Worm (Caenorhabditis elegans): ENCODE data around the gene T22F3.10.
"Not testable (repeated sequence)": the region's sequence is repeated elsewhere in the genome, so short reads cannot be mapped to it uniquely, and the experiment has no call there.

T22F3.10 gene

ce11 chrV:3606391-3606790, 5.2 kb downstream of the T22F3.10 start:
- TF ChIP-seq ama-1 (optimal IDR thresholded peaks at IDR 0.05) = no peak
- TF ChIP-seq pros-1 (tag; optimal IDR thresholded peaks at IDR 0.05) = no peak
- no peak for TF ChIP-seq eyg-1 (tag; optimal IDR thresholded peaks at IDR 0.05)
- no peak for TF ChIP-seq unc-42 (tag; optimal IDR thresholded peaks at IDR 0.05)
- TF ChIP-seq ttx-3 (tag; optimal IDR thresholded peaks at IDR 0.05) = no peak
- TF ChIP-seq nhr-232 (tag; optimal IDR thresholded peaks at IDR 0.05) = no peak
- no peak for TF ChIP-seq C08G9.2 (tag; optimal IDR thresholded peaks at IDR 0.05)

- no peak for TF ChIP-seq tbx-2 (tag; optimal IDR thresholded peaks at IDR 0.05)
- TF ChIP-seq hlh-13 (GFP tag; optimal IDR thresholded peaks at IDR 0.05) = no peak
- no peak for TF ChIP-seq ets-4 (tag; optimal IDR thresholded peaks at IDR 0.05)
- no peak for TF ChIP-seq sdc-2 (tag; optimal IDR thresholded peaks at IDR 0.05)
- no peak for TF ChIP-seq lin-11 (tag; optimal IDR thresholded peaks at IDR 0.05)
- no peak for TF ChIP-seq ceh-19 (GFP tag; optimal IDR thresholded peaks at IDR 0.05)
- TF ChIP-seq sox-4 (tag; optimal IDR thresholded peaks at IDR 0.05) = no peak
- no peak for TF ChIP-seq pag-3 (tag; optimal IDR thresholded peaks at IDR 0.05; ENCODE audit: borderline replicate concordance)
- TF ChIP-seq hlh-6 (tag; optimal IDR thresholded peaks at IDR 0.05) = no peak
- TF ChIP-seq mec-3 (tag; optimal IDR thresholded peaks at IDR 0.05; ENCODE audit: borderline replicate concordance) = no peak
- TF ChIP-seq ceh-45 (GFP tag; IDR thresholded peaks at IDR 0.05) = no peak
- no peak for TF ChIP-seq pha-4 (tag; optimal IDR thresholded peaks at IDR 0.05)
- no peak for TF ChIP-seq C08G9.2 (tag; optimal IDR thresholded peaks at IDR 0.05)
- no peak for TF ChIP-seq pros-1 (tag; optimal IDR thresholded peaks at IDR 0.05)
- TF ChIP-seq nfya-1 (tag; optimal IDR thresholded peaks at IDR 0.05) = no peak
- no peak for TF ChIP-seq hlh-8 (tag; optimal IDR thresholded peaks at IDR 0.05)
- no peak for TF ChIP-seq hlh-15 (tag; optimal IDR thresholded peaks at IDR 0.05)
- TF ChIP-seq elt-4 (tag; optimal IDR thresholded peaks at IDR 0.05) = no peak
These were observed 6.2 kb downstream of the T22F3.10 start, which contains the start of gene T22F3.8 for ce11 chrV:3605325-3605724. T22F3.8 (minus strand) TSS chrV:3605425.

ce11 chrV:3600570-3600969, 11.0 kb downstream of the T22F3.10 start, which contains the start of gene T22F3.7:
T22F3.7 (minus strand) TSS chrV:3600670.
- no peak for TF ChIP-seq dve-1 (tag; optimal IDR thresholded peaks at IDR 0.05)
- no peak for TF ChIP-seq pat-9 (tag; optimal IDR thresholded peaks at IDR 0.05)
- no peak for TF ChIP-seq lim-6 (tag; optimal IDR thresholded peaks at IDR 0.05)
- TF ChIP-seq hlh-6 (tag; optimal IDR thresholded peaks at IDR 0.05) = no peak
- no peak for TF ChIP-seq pha-2 (tag; optimal IDR thresholded peaks at IDR 0.05)
- no peak for TF ChIP-seq T23F11.4 (GFP tag; optimal IDR thresholded peaks at IDR 0.05)
- TF ChIP-seq K02D7.2 (tag; optimal IDR thresholded peaks at IDR 0.05) = no peak
- TF ChIP-seq hlh-13 (GFP tag; optimal IDR thresholded peaks at IDR 0.05) = no peak
- no peak for TF ChIP-seq pag-3 (tag; optimal IDR thresholded peaks at IDR 0.05; ENCODE audit: borderline replicate concordance)
- TF ChIP-seq odd-2 (tag; optimal IDR thresholded peaks at IDR 0.05) = no peak
- TF ChIP-seq ama-1 (optimal IDR thresholded peaks at IDR 0.05) = no peak
- TF ChIP-seq C08G9.2 (tag; optimal IDR thresholded peaks at IDR 0.05) = no peak
- TF ChIP-seq dmd-4 (tag; optimal IDR thresholded peaks at IDR 0.05; ENCODE audit: borderline replicate concordance) = no peak
- no peak for TF ChIP-seq ceh-22 (tag; optimal IDR thresholded peaks at IDR 0.05)
- TF ChIP-seq elt-4 (tag; optimal IDR thresholded peaks at IDR 0.05) = no peak
- no peak for TF ChIP-seq unc-3 (GFP tag; conservative IDR thresholded peaks at IDR 0.05)
- TF ChIP-seq unc-3 (tag; optimal IDR thresholded peaks at IDR 0.05) = no peak
- no peak for TF ChIP-seq mec-3 (tag; optimal IDR thresholded peaks at IDR 0.05; ENCODE audit: borderline replicate concordance)

ce11 chrV:3597052-3597451, 14.5 kb downstream of the T22F3.10 start, which contains the start of gene srh-212:
srh-212 (minus strand) TSS chrV:3597152.
- not testable (repeated sequence) for TF ChIP-seq unc-42, pqm-1, ttx-3 (tag; optimal IDR thresholded peaks at IDR 0.05)

- TF ChIP-seq C08G9.2 (tag; optimal IDR thresholded peaks at IDR 0.05) (no peak), elt-2 (tag; optimal IDR thresholded peaks at IDR 0.05) (no peak), F13H6.1 (tag; optimal IDR thresholded peaks at IDR 0.05) (no peak)
These were observed 16.6 kb downstream of the T22F3.10 start, which contains the start of gene srh-213 for ce11 chrV:3594936-3595335. srh-213 (minus strand) TSS chrV:3595036.

Data from whole organism, late embryonic.